Worm (Caenorhabditis elegans) whole organism, young adult: ENCODE data around the gene srh-21.
A peak's percentile ranks its signal among the peaks of the same experiment; 100 is the strongest.

Source experiments
- T07F8.4 ChIP-seq: sonication (generic microtip); optimal IDR thresholded peaks from 2 replicates; lab custom pipeline; 2016; ENCODE audit warnings: mild to moderate bottlenecking, missing genetic modification characterization, moderate library complexity, missing compliant biosample characterization
- Y56A3A.18 ChIP-seq: fragments of 200-800 bp; sonication (Bioruptor generic); IDR thresholded peaks from 2 replicates; pipeline ENCODE4 v1.3.6; 2022; ENCODE audit warnings: missing genetic modification reagents, missing genetic modification characterization, missing compliant biosample characterization
- akir-1 ChIP-seq: fragments of 200-800 bp; sonication (Bioruptor generic); optimal IDR thresholded peaks from 2 replicates; lab custom pipeline; 2018; ENCODE audit warnings: mild to moderate bottlenecking, missing genetic modification characterization, moderate library complexity, missing compliant biosample characterization
- ama-1 ChIP-seq, 3 experiments: fragments of 150-350 bp in 1 of 3; sonication (generic microtip) in 2 of 3; optimal IDR thresholded peaks; 2 replicates each; lab custom pipeline; 2014 to 2018; ENCODE audit warnings: missing biosample characterization in 2 of 3, missing genetic modification characterization in 2 of 3, missing genetic modification reagents in 2 of 3
- cebp-1 ChIP-seq, 2 experiments: fragments of 200-800 bp in 1 of 2; sonication (Bioruptor generic) in 1 of 2; sonication (generic microtip) in 1 of 2; IDR thresholded peaks in 1 of 2; optimal IDR thresholded peaks in 1 of 2; 2 replicates each; pipeline versions ENCODE4 v1.3.6 to Lab custom; 2017 to 2022; ENCODE audit warnings: missing compliant biosample characterization in 2 of 2, missing genetic modification characterization in 2 of 2, mild to moderate bottlenecking in 1 of 2, missing genetic modification reagents in 1 of 2, moderate library complexity in 1 of 2
- ceh-100 ChIP-seq: fragments of 200-800 bp; sonication (Bioruptor generic); IDR thresholded peaks from 2 replicates; pipeline ENCODE4 v1.3.6; 2022; ENCODE audit warnings: missing genetic modification reagents, missing genetic modification characterization, missing compliant biosample characterization
- ets-4 ChIP-seq: fragments of 200-800 bp; sonication (Bioruptor generic); optimal IDR thresholded peaks from 2 replicates; lab custom pipeline; 2018; ENCODE audit warnings: mild to moderate bottlenecking, missing genetic modification characterization, missing compliant biosample characterization
- hmg-1.2 ChIP-seq: fragments of 200-800 bp; sonication (Bioruptor generic); IDR thresholded peaks from 2 replicates; pipeline ENCODE4 v1.3.6; 2022; ENCODE audit warnings: missing genetic modification reagents, missing genetic modification characterization, missing compliant biosample characterization
- nfya-1 ChIP-seq: sonication (generic microtip); optimal IDR thresholded peaks from 2 replicates; lab custom pipeline; 2017; ENCODE audit warnings: antibody characterized with exemption, missing compliant biosample characterization, missing genetic modification characterization, borderline replicate concordance; ENCODE audit not compliant: insufficient read depth
- nfyb-1 ChIP-seq: fragments of 200-800 bp; sonication (Bioruptor generic); IDR thresholded peaks from 2 replicates; pipeline ENCODE4 v1.3.6; 2022; ENCODE audit warnings: missing genetic modification reagents, missing genetic modification characterization, missing compliant biosample characterization
- pha-4 ChIP-seq: fragments of 150-350 bp; sonication (generic microtip); optimal IDR thresholded peaks from 2 replicates; lab custom pipeline; 2014; ENCODE audit warnings: missing biosample characterization, missing genetic modification reagents, missing genetic modification characterization
- sdz-38 ChIP-seq: sonication (generic microtip); optimal IDR thresholded peaks from 2 replicates; lab custom pipeline; 2016; ENCODE audit warnings: missing genotype, missing genetic modification characterization, missing compliant biosample characterization
- sptf-2 ChIP-seq: fragments of 200-800 bp; sonication (Bioruptor generic); optimal IDR thresholded peaks from 2 replicates; lab custom pipeline; 2018; ENCODE audit warnings: mild to moderate bottlenecking, missing genetic modification characterization, missing compliant biosample characterization
- unc-130 ChIP-seq: sonication (generic microtip); optimal IDR thresholded peaks from 2 replicates; lab custom pipeline; 2016; ENCODE audit warnings: missing genetic modification reagents, missing genetic modification characterization, missing compliant biosample characterization

ce11 chrV:4975140-4975539 is 48.7 kb downstream of the srh-21 start, which contains the start of gene F26G5.1:
- no peak for TF ChIP-seq pha-4 (tag; lab: Kevin White, UChicago)
- no peak for TF ChIP-seq sdz-38 (tag; lab: Kevin White, UChicago)
- no peak for TF ChIP-seq nfyb-1
- no peak for TF ChIP-seq ceh-100 (GFP tag; lab: Robert Waterston, UW)
- TF ChIP-seq hmg-1.2, result peak; percentile 22; the same call in 1 of the 2 replicates
- TF ChIP-seq ama-1 (optimal IDR thresholded peaks at IDR 0.05; lab: Kevin White, UChicago), result no peak
- no peak for TF ChIP-seq ama-1 (GFP tag; optimal IDR thresholded peaks at IDR 0.05; lab: Kevin White, UChicago)
- no peak for TF ChIP-seq cebp-1 (GFP tag; IDR thresholded peaks at IDR 0.05; lab: Robert Waterston, UW)
- TF ChIP-seq cebp-1 (tag; optimal IDR thresholded peaks at IDR 0.05; lab: Kevin White, UChicago), result no peak
- TF ChIP-seq unc-130 (GFP tag; lab: Kevin White, UChicago), result no peak
- TF ChIP-seq nfya-1 (tag; lab: Kevin White, UChicago), result no peak
- no peak for TF ChIP-seq T07F8.4
- TF ChIP-seq sptf-2, result no peak
- no peak for TF ChIP-seq Y56A3A.18 (GFP tag; lab: Robert Waterston, UW)
- no peak for TF ChIP-seq akir-1 (GFP tag; lab: Kevin White, UChicago)
- TF ChIP-seq ets-4, result no peak
